Fruit fly (Drosophila melanogaster) whole organism, embryonic: Measurements from ENCODE around the gene mAChR-C.

ENCODE experiments used
- Antp ChIP-seq: fragments of 200-800 bp; sonication (Bioruptor generic); optimal IDR thresholded peaks from 3 replicates; lab custom pipeline; 2016; ENCODE audit warnings: missing biosample characterization, missing genetic modification characterization
- CG1024 ChIP-seq: fragments of 200-800 bp; sonication (Bioruptor generic); IDR thresholded peaks from 2 replicates; pipeline ENCODE4 v1.3.6; 2022; ENCODE audit warnings: missing biosample characterization, missing genetic modification characterization
- CG10321 ChIP-seq: fragments of 200-800 bp; sonication (Bioruptor generic); IDR thresholded peaks from 2 replicates; pipeline ENCODE4 v1.3.6; 2022; ENCODE audit warnings: missing biosample characterization, missing genetic modification characterization
- CG10543 ChIP-seq: fragments of 200-800 bp; sonication (Bioruptor generic); optimal IDR thresholded peaks from 3 replicates; lab custom pipeline; 2017; ENCODE audit warnings: missing biosample characterization, mild to moderate bottlenecking, missing genetic modification characterization, moderate library complexity
- CG11456 ChIP-seq: fragments of 200-800 bp; sonication (Bioruptor generic); IDR thresholded peaks from 3 replicates; pipeline ENCODE4 v1.3.6; 2022; ENCODE audit warnings: missing biosample characterization, missing genetic modification characterization
- CG11695 ChIP-seq: fragments of 200-800 bp; sonication (Bioruptor generic); IDR thresholded peaks from 3 replicates; pipeline ENCODE4 v1.3.6; 2022; ENCODE audit warnings: missing biosample characterization, missing genetic modification characterization
- CG1233 ChIP-seq: fragments of 200-800 bp; sonication (Bioruptor generic); optimal IDR thresholded peaks from 4 replicates; lab custom pipeline; 2018; ENCODE audit warnings: missing biosample characterization, mild to moderate bottlenecking, missing genetic modification characterization
- CG12744 ChIP-seq: fragments of 200-800 bp; sonication (Bioruptor generic); optimal IDR thresholded peaks from 2 replicates; lab custom pipeline; 2016; ENCODE audit warnings: missing biosample characterization, missing genetic modification characterization
- CG12942 ChIP-seq: fragments of 200-800 bp; sonication (Bioruptor generic); optimal IDR thresholded peaks from 3 replicates; lab custom pipeline; 2016; ENCODE audit warnings: missing biosample characterization, missing genetic modification characterization
- CG13123 ChIP-seq: fragments of 200-800 bp; sonication (Bioruptor generic); optimal IDR thresholded peaks from 2 replicates; lab custom pipeline; 2016; ENCODE audit warnings: missing biosample characterization, missing genetic modification characterization
- CG13624 ChIP-seq: fragments of 200-800 bp; sonication (Bioruptor generic); optimal IDR thresholded peaks from 2 replicates; lab custom pipeline; 2016; ENCODE audit warnings: missing biosample characterization, missing genetic modification characterization
- CG13775 ChIP-seq: fragments of 200-800 bp; sonication (Bioruptor generic); optimal IDR thresholded peaks from 3 replicates; lab custom pipeline; 2017; ENCODE audit warnings: missing biosample characterization, mild to moderate bottlenecking, missing genetic modification characterization
- CG14667 ChIP-seq: fragments of 200-800 bp; sonication (Bioruptor generic); IDR thresholded peaks from 2 replicates; pipeline ENCODE4 v1.3.6; 2022; ENCODE audit warnings: missing biosample characterization, missing genetic modification characterization
- CG1602 ChIP-seq: fragments of 200-800 bp; sonication (Bioruptor generic); optimal IDR thresholded peaks from 3 replicates; lab custom pipeline; 2016; ENCODE audit warnings: missing biosample characterization, missing genetic modification characterization
- CG17568 ChIP-seq: fragments of 200-800 bp; sonication (Bioruptor generic); optimal IDR thresholded peaks from 2 replicates; lab custom pipeline; 2018; ENCODE audit warnings: missing biosample characterization, mild to moderate bottlenecking, missing genetic modification characterization, moderate library complexity
- CG2116 ChIP-seq: fragments of 200-800 bp; sonication (Bioruptor generic); optimal IDR thresholded peaks from 3 replicates; lab custom pipeline; 2018; ENCODE audit warnings: missing biosample characterization, mild to moderate bottlenecking, missing genetic modification characterization
- CG30403 ChIP-seq: fragments of 200-800 bp; sonication (Bioruptor generic); optimal IDR thresholded peaks from 3 replicates; lab custom pipeline; 2016; ENCODE audit warnings: missing biosample characterization, missing genetic modification characterization
- CG33557 ChIP-seq: fragments of 200-800 bp; sonication (Bioruptor generic); optimal IDR thresholded peaks from 2 replicates; lab custom pipeline; 2019; ENCODE audit warnings: missing biosample characterization, mild to moderate bottlenecking, missing genetic modification characterization, moderate library complexity
- CG8765 ChIP-seq: fragments of 200-800 bp; sonication (Bioruptor generic); IDR thresholded peaks from 2 replicates; pipeline ENCODE4 v1.3.6; 2022; ENCODE audit warnings: missing biosample characterization, missing genetic modification characterization
- CkIIα-i1 ChIP-seq: fragments of 200-800 bp; sonication (Bioruptor generic); IDR thresholded peaks from 2 replicates; pipeline ENCODE4 v1.3.6; 2022; ENCODE audit warnings: missing biosample characterization, missing genetic modification characterization
- Dad ChIP-seq: fragments of 200-800 bp; sonication (Bioruptor generic); optimal IDR thresholded peaks from 3 replicates; lab custom pipeline; 2016; ENCODE audit warnings: missing biosample characterization, missing genetic modification characterization
- ERR ChIP-seq: fragments of 200-800 bp; sonication (Bioruptor generic); optimal IDR thresholded peaks from 2 replicates; lab custom pipeline; 2016; ENCODE audit warnings: missing biosample characterization, missing genetic modification characterization
- H2.0 ChIP-seq: fragments of 200-800 bp; sonication (Bioruptor generic); IDR thresholded peaks from 2 replicates; pipeline ENCODE4 v1.3.6; 2022; ENCODE audit warnings: missing biosample characterization, missing genetic modification characterization
- HLH54F ChIP-seq: fragments of 200-800 bp; sonication (Bioruptor generic); optimal IDR thresholded peaks from 3 replicates; lab custom pipeline; 2016; ENCODE audit warnings: missing biosample characterization, missing genetic modification characterization
- Hr51 ChIP-seq, 2 experiments: fragments of 200-800 bp; sonication (Bioruptor generic); optimal IDR thresholded peaks; 2 replicates in 1 of 2; 3 replicates in 1 of 2; lab custom pipeline; 2016 to 2018; ENCODE audit warnings: missing biosample characterization in 2 of 2, missing genetic modification characterization in 2 of 2, mild to moderate bottlenecking in 1 of 2, moderate library complexity in 1 of 2
- Jarid2 ChIP-seq: fragments of 200-800 bp; sonication (Bioruptor generic); optimal IDR thresholded peaks from 3 replicates; lab custom pipeline; 2017; ENCODE audit warnings: mild to moderate bottlenecking, missing biosample characterization, missing genetic modification reagents, missing genetic modification characterization
- Lpt ChIP-seq: fragments of >200 bp; optimal IDR thresholded peaks from 2 replicates; lab custom pipeline; 2018; ENCODE audit warnings: missing biosample characterization, missing genetic modification characterization
- Meics ChIP-seq: fragments of 200-800 bp; sonication (Bioruptor generic); optimal IDR thresholded peaks from 2 replicates; lab custom pipeline; 2017; ENCODE audit warnings: missing biosample characterization, mild to moderate bottlenecking, missing genetic modification characterization
- Mrtf ChIP-seq: fragments of 200-800 bp; sonication (Bioruptor generic); IDR thresholded peaks from 3 replicates; pipeline ENCODE4 v1.3.6; 2022; ENCODE audit warnings: missing biosample characterization, missing genetic modification characterization
- Side ChIP-seq: fragments of 200-800 bp; sonication (Bioruptor generic); optimal IDR thresholded peaks from 2 replicates; lab custom pipeline; 2016; ENCODE audit warnings: missing biosample characterization, missing genetic modification characterization
- Sin3A ChIP-seq: fragments of >200 bp; optimal IDR thresholded peaks from 2 replicates; lab custom pipeline; 2018
- Xrp1 ChIP-seq: fragments of 200-800 bp; sonication (Bioruptor generic); IDR thresholded peaks from 2 replicates; pipeline ENCODE4 v1.3.6; 2022; ENCODE audit warnings: missing biosample characterization, missing genetic modification characterization
- bbx ChIP-seq: fragments of 200-800 bp; sonication (Bioruptor generic); IDR thresholded peaks from 2 replicates; pipeline ENCODE4 v1.3.6; 2022; ENCODE audit warnings: missing biosample characterization, missing genetic modification characterization; ENCODE audit not compliant: partially characterized antibody
- bowl ChIP-seq: fragments of 200-800 bp; sonication (Bioruptor generic); IDR thresholded peaks from 2 replicates; pipeline ENCODE4 v1.3.6; 2022; ENCODE audit warnings: missing biosample characterization, missing genetic modification characterization
- cg ChIP-seq: fragments of 200-800 bp; sonication (Bioruptor generic); optimal IDR thresholded peaks from 3 replicates; lab custom pipeline; 2019; ENCODE audit warnings: missing biosample characterization, mild to moderate bottlenecking, missing genetic modification characterization, moderate library complexity
- crc ChIP-seq: fragments of 200-800 bp; sonication (Bioruptor generic); optimal IDR thresholded peaks from 2 replicates; lab custom pipeline; 2016; ENCODE audit warnings: missing biosample characterization, missing genetic modification characterization
- cwo ChIP-seq: fragments of 200-800 bp; sonication (Bioruptor generic); optimal IDR thresholded peaks from 3 replicates; lab custom pipeline; 2017; ENCODE audit warnings: missing biosample characterization, missing genetic modification characterization, mild to moderate bottlenecking, moderate library complexity, missing genetic modification reagents
- grau ChIP-seq: fragments of 200-800 bp; optimal IDR thresholded peaks from 3 replicates; lab custom pipeline; 2019; ENCODE audit warnings: missing biosample characterization, mild to moderate bottlenecking, missing genetic modification characterization, moderate library complexity
- ken ChIP-seq: fragments of 200-800 bp; sonication (Bioruptor generic); IDR thresholded peaks from 3 replicates; pipeline ENCODE4 v1.3.6; 2022; ENCODE audit warnings: missing biosample characterization, missing genetic modification characterization
- lilli ChIP-seq: fragments of 200-800 bp; sonication (Bioruptor generic); optimal IDR thresholded peaks from 3 replicates; lab custom pipeline; 2016; ENCODE audit warnings: missing biosample characterization, missing genetic modification characterization
- org-1 ChIP-seq: fragments of 200-800 bp; sonication (Bioruptor generic); optimal IDR thresholded peaks from 2 replicates; lab custom pipeline; 2017; ENCODE audit warnings: missing biosample characterization, missing genetic modification characterization
- pho ChIP-seq: fragments of 200-800 bp; sonication (Bioruptor generic); optimal IDR thresholded peaks from 2 replicates; lab custom pipeline; 2016; ENCODE audit warnings: missing biosample characterization, missing genetic modification characterization
- phol ChIP-seq: fragments of 200-800 bp; sonication (Bioruptor generic); optimal IDR thresholded peaks from 3 replicates; lab custom pipeline; 2018; ENCODE audit warnings: missing biosample characterization, mild to moderate bottlenecking, missing genetic modification characterization, moderate library complexity
- ranshi ChIP-seq: fragments of 200-800 bp; sonication (Bioruptor generic); IDR thresholded peaks from 2 replicates; pipeline ENCODE4 v1.3.6; 2022; ENCODE audit warnings: missing biosample characterization, missing genetic modification characterization
- rib ChIP-seq: fragments of 200-800 bp; sonication (Bioruptor generic); IDR thresholded peaks from 2 replicates; pipeline ENCODE4 v1.3.6; 2022; ENCODE audit warnings: missing biosample characterization, missing genetic modification characterization
- sd ChIP-seq: fragments of 200-800 bp; sonication (Bioruptor generic); optimal IDR thresholded peaks from 3 replicates; lab custom pipeline; 2018; ENCODE audit warnings: missing biosample characterization, mild to moderate bottlenecking, missing genetic modification characterization, moderate library complexity
- tgo ChIP-seq: fragments of 200-800 bp; sonication (Bioruptor generic); IDR thresholded peaks from 3 replicates; pipeline ENCODE4 v1.3.6; 2022; ENCODE audit warnings: missing biosample characterization, missing genetic modification characterization
- unpg ChIP-seq: fragments of 200-800 bp; sonication (Bioruptor generic); optimal IDR thresholded peaks from 3 replicates; lab custom pipeline; 2018; ENCODE audit warnings: missing biosample characterization, mild to moderate bottlenecking, missing genetic modification characterization, moderate library complexity
- vfl ChIP-seq: fragments of 200-800 bp; sonication (Bioruptor generic); optimal IDR thresholded peaks from 2 replicates; lab custom pipeline; 2016; ENCODE audit warnings: missing biosample characterization, missing genetic modification characterization
- wor ChIP-seq: fragments of 200-800 bp; sonication (Bioruptor generic); IDR thresholded peaks from 2 replicates; pipeline ENCODE4 v1.3.6; 2022; ENCODE audit warnings: missing biosample characterization, missing genetic modification characterization
- zfh2 ChIP-seq: fragments of 200-800 bp; sonication (Bioruptor generic); optimal IDR thresholded peaks from 2 replicates; lab custom pipeline; 2016; ENCODE audit warnings: missing biosample characterization, missing genetic modification characterization

mAChR-C gene

dm6 chrX:6795987-6796691 is 36.3 kb downstream of the mAChR-C start (continued):
- TF ChIP-seq CG8765 (no peak), CG33557 (GFP tag; lab: Kevin White, UChicago) (no peak), wor (GFP tag; lab: Robert Waterston, UW) (no peak), vfl (GFP tag; lab: Kevin White, UChicago) (no peak), Antp (GFP tag; lab: Kevin White, UChicago) (no peak), sd (no peak), CG1602 (no peak), org-1 (GFP tag; lab: Kevin White, UChicago) (peak; percentile 11), CG13775 (GFP tag; lab: Kevin White, UChicago) (peak; percentile 18), cg (GFP tag; lab: Kevin White, UChicago) (peak; percentile 58), ken (GFP tag; lab: Robert Waterston, UW) (no peak), CG1024 (GFP tag; lab: Robert Waterston, UW) (no peak), Dad (GFP tag; lab: Kevin White, UChicago) (no peak), CG1233 (GFP tag; lab: Kevin White, UChicago) (no peak), phol (peak; percentile 13), Hr51 (GFP tag; optimal IDR thresholded peaks at IDR 0.05; lab: Kevin White, UChicago) (peak in 1 of 2 experiments; percentile 39), Jarid2 (GFP tag; lab: Kevin White, UChicago) (no peak), bowl (no peak), CkIIα-i1 (GFP tag; lab: Robert Waterston, UW) (no peak), CG11456 (GFP tag; lab: Robert Waterston, UW) (peak; percentile 51; the same call in 1 of the 3 replicates), rib (GFP tag; lab: Robert Waterston, UW) (no peak), CG10321 (no peak), CG10543 (GFP tag; lab: Kevin White, UChicago) (no peak), grau (tag; lab: Kevin White, UChicago) (peak; percentile 13), lilli (GFP tag; lab: Kevin White, UChicago) (peak; percentile 31), CG2116 (GFP tag; lab: Kevin White, UChicago) (no peak), CG14667 (GFP tag; lab: Robert Waterston, UW) (0 out of 2 replicates have a peak, but pooled peaks have one; percentile 24), Side (GFP tag; lab: Kevin White, UChicago) (peak; percentile 3), tgo (GFP tag; lab: Robert Waterston, UW) (no peak), crc (GFP tag; lab: Kevin White, UChicago) (peak; percentile 10), bbx (GFP tag; lab: Robert Waterston, UW) (no peak), zfh2 (GFP tag; lab: Kevin White, UChicago) (no peak), Sin3A (lab: Kevin White, UChicago) (no peak), HLH54F (GFP tag; lab: Kevin White, UChicago) (peak; percentile 27), unpg (GFP tag; lab: Kevin White, UChicago) (peak; percentile 19), Meics (GFP tag; lab: Kevin White, UChicago) (peak; percentile 8), CG30403 (GFP tag; lab: Kevin White, UChicago) (peak; percentile 33), pho (GFP tag; lab: Kevin White, UChicago) (no peak), cwo (GFP tag; lab: Kevin White, UChicago) (peak; percentile 21), ranshi (GFP tag; lab: Robert Waterston, UW) (no peak), Xrp1 (GFP tag; lab: Robert Waterston, UW) (peak; percentile 20; the same call in 1 of the 2 replicates), CG13624 (GFP tag; lab: Kevin White, UChicago) (peak; percentile 43), Lpt (no peak), Mrtf (GFP tag; lab: Robert Waterston, UW) (no peak), H2.0 (GFP tag; lab: Robert Waterston, UW) (no peak), ERR (GFP tag; lab: Kevin White, UChicago) (no peak), CG11695 (GFP tag; lab: Robert Waterston, UW) (no peak), CG17568 (GFP tag; lab: Kevin White, UChicago) (no peak), CG13123 (GFP tag; lab: Kevin White, UChicago) (no peak), CG12744 (GFP tag; lab: Kevin White, UChicago) (no peak), CG12942 (GFP tag; lab: Kevin White, UChicago) (no peak)
